Fruit fly (Drosophila melanogaster): ENCODE measurements around the gene CG10973.

Gene CG10973

dm6 chr3L:12741608-12742007 is 13.0 kb downstream of the CG10973 start, which contains the start of gene CG32112 (continued):
- TF ChIP-seq Vsx2 (GFP tag; optimal IDR thresholded peaks at IDR 0.05; ENCODE audit: partially characterized antibody) (no peak), psq (GFP tag; optimal IDR thresholded peaks at IDR 0.05) (peak; percentile 5), HLH106 (tag; optimal IDR thresholded peaks at IDR 0.05) (no peak), h (GFP tag; optimal IDR thresholded peaks at IDR 0.05) (no peak), Myc (optimal IDR thresholded peaks at IDR 0.05) (no peak), br (GFP tag; optimal IDR thresholded peaks at IDR 0.05) (no peak), lola (GFP tag; optimal IDR thresholded peaks at IDR 0.05) (no peak)

- no peak for TF ChIP-seq Dfd (GFP tag; optimal IDR thresholded peaks at IDR 0.05)
- TF ChIP-seq HLH106 (tag; optimal IDR thresholded peaks at IDR 0.05), result no peak
- TF ChIP-seq CG32264 (GFP tag; optimal IDR thresholded peaks at IDR 0.05), result no peak
- TF ChIP-seq woc (GFP tag; optimal IDR thresholded peaks at IDR 0.05), result no peak
- no peak for TF ChIP-seq jim (GFP tag; optimal IDR thresholded peaks at IDR 0.05)
These were observed 18.9 kb downstream of the CG10973 start for dm6 chr3L:12735707-12736106.

- peak; percentile 55 for TF ChIP-seq woc (GFP tag; optimal IDR thresholded peaks at IDR 0.05)
- TF ChIP-seq sv (GFP tag; optimal IDR thresholded peaks at IDR 0.05), result no peak
- TF ChIP-seq GATAd (GFP tag; optimal IDR thresholded peaks at IDR 0.05), result no peak
- no peak for TF ChIP-seq Sp1 (GFP tag; optimal IDR thresholded peaks at IDR 0.05)
- TF ChIP-seq usp (GFP tag; optimal IDR thresholded peaks at IDR 0.05), result no peak
- peak; percentile 8 for TF ChIP-seq brk (GFP tag; optimal IDR thresholded peaks at IDR 0.05)
- TF ChIP-seq Vsx2 (GFP tag; optimal IDR thresholded peaks at IDR 0.05; ENCODE audit: partially characterized antibody), result no peak
- TF ChIP-seq Mio (GFP tag; optimal IDR thresholded peaks at IDR 0.05), result no peak
These were observed 20.0 kb downstream of the CG10973 start, which contains the start of the genes SmD1 and Ptp69D for dm6 chr3L:12734550-12735012. Gene SmD1 (minus strand): TSS chr3L:12734611. Gene Ptp69D (plus strand): TSS chr3L:12734945.

dm6 chr3L:12732742-12733141 is 21.8 kb downstream of the CG10973 start:
- TF ChIP-seq Vsx2 (GFP tag; optimal IDR thresholded peaks at IDR 0.05; ENCODE audit: partially characterized antibody) (peak; percentile 5), Hr78 (GFP tag; optimal IDR thresholded peaks at IDR 0.05) (no peak), h (GFP tag; optimal IDR thresholded peaks at IDR 0.05) (no peak), sv (GFP tag; optimal IDR thresholded peaks at IDR 0.05) (no peak)

dm6 chr3L:12729601-12730000 is 25.0 kb downstream of the CG10973 start:
- TF ChIP-seq HLH106 (tag; optimal IDR thresholded peaks at IDR 0.05) (no peak), lola (GFP tag; optimal IDR thresholded peaks at IDR 0.05) (no peak), sage (GFP tag; optimal IDR thresholded peaks at IDR 0.05) (no peak), N (GFP tag; optimal IDR thresholded peaks at IDR 0.05) (no peak), Dif (GFP tag; optimal IDR thresholded peaks at IDR 0.05; ENCODE audit: partially characterized antibody) (no peak), Sp1 (GFP tag; optimal IDR thresholded peaks at IDR 0.05) (no peak), OdsH (GFP tag; optimal IDR thresholded peaks at IDR 0.05) (no peak), Hnf4 (GFP tag; optimal IDR thresholded peaks at IDR 0.05) (no peak)

dm6 chr3L:12727212-12727611 is 27.4 kb downstream of the CG10973 start:
- TF ChIP-seq OdsH (GFP tag; optimal IDR thresholded peaks at IDR 0.05) (no peak), dl (GFP tag; optimal IDR thresholded peaks at IDR 0.05; ENCODE audit: insufficient read depth in 1 of 2, partially characterized antibody in 2 of 2) (no peak), lola (GFP tag; optimal IDR thresholded peaks at IDR 0.05) (no peak), Rel (GFP tag; optimal IDR thresholded peaks at IDR 0.05) (no peak), Rel (tag; optimal IDR thresholded peaks at IDR 0.05) (no peak), woc (GFP tag; optimal IDR thresholded peaks at IDR 0.05) (no peak), fru (GFP tag; optimal IDR thresholded peaks at IDR 0.05) (no peak), N (GFP tag; optimal IDR thresholded peaks at IDR 0.05) (no peak)

- TF ChIP-seq Vsx2 (GFP tag; optimal IDR thresholded peaks at IDR 0.05; ENCODE audit: partially characterized antibody), result no peak
- TF ChIP-seq CG32264 (GFP tag; optimal IDR thresholded peaks at IDR 0.05), result no peak
- TF ChIP-seq CrebA (GFP tag; optimal IDR thresholded peaks at IDR 0.05; ENCODE audit: borderline replicate concordance), result no peak
- no peak for TF ChIP-seq woc (GFP tag; optimal IDR thresholded peaks at IDR 0.05)
- no peak for TF ChIP-seq br (GFP tag; optimal IDR thresholded peaks at IDR 0.05)
- TF ChIP-seq HLH106 (tag; optimal IDR thresholded peaks at IDR 0.05), result peak; percentile 33
- TF ChIP-seq Dfd (GFP tag; optimal IDR thresholded peaks at IDR 0.05), result no peak
- peak; percentile 65 for TF ChIP-seq fru (GFP tag; optimal IDR thresholded peaks at IDR 0.05)
- peak; percentile 15 for TF ChIP-seq sage (GFP tag; optimal IDR thresholded peaks at IDR 0.05)
- peak; percentile 6 for TF ChIP-seq rgr (GFP tag; optimal IDR thresholded peaks at IDR 0.05)
- TF ChIP-seq OdsH (GFP tag; optimal IDR thresholded peaks at IDR 0.05), result no peak
- TF ChIP-seq dl (GFP tag; optimal IDR thresholded peaks at IDR 0.05; ENCODE audit: insufficient read depth in 1 of 2, partially characterized antibody in 2 of 2), result no peak
- TF ChIP-seq Mio (GFP tag; optimal IDR thresholded peaks at IDR 0.05), result no peak
- TF ChIP-seq dsf (GFP tag; optimal IDR thresholded peaks at IDR 0.05; ENCODE audit: borderline replicate concordance), result no peak
- TF ChIP-seq pan (optimal IDR thresholded peaks at IDR 0.05), result no peak
- no peak for TF ChIP-seq Dif (GFP tag; optimal IDR thresholded peaks at IDR 0.05; ENCODE audit: partially characterized antibody)
- no peak for TF ChIP-seq Hr78 (GFP tag; optimal IDR thresholded peaks at IDR 0.05)
- no peak for TF ChIP-seq jim (GFP tag; optimal IDR thresholded peaks at IDR 0.05)
- TF ChIP-seq foxo (GFP tag; optimal IDR thresholded peaks at IDR 0.05), result peak in 1 of 2 experiments; percentile 59
- TF ChIP-seq CG9705 (GFP tag; optimal IDR thresholded peaks at IDR 0.05), result no peak
- TF ChIP-seq sv (GFP tag; optimal IDR thresholded peaks at IDR 0.05), result no peak
- TF ChIP-seq Hnf4 (GFP tag; optimal IDR thresholded peaks at IDR 0.05), result peak; percentile 31
- TF ChIP-seq Abd-B (GFP tag; optimal IDR thresholded peaks at IDR 0.05), result no peak
- TF ChIP-seq ey (GFP tag; optimal IDR thresholded peaks at IDR 0.05), result peak; percentile 40
- TF ChIP-seq h (GFP tag; optimal IDR thresholded peaks at IDR 0.05), result peak; percentile 65
- TF ChIP-seq psq (GFP tag; optimal IDR thresholded peaks at IDR 0.05), result peak; percentile 35
These were observed 28.8 kb downstream of the CG10973 start for dm6 chr3L:12725749-12726148.

Measured in whole organism, wandering third instar larva.